Fruit fly (Drosophila melanogaster): ENCODE data around the gene senju.

DNA sequence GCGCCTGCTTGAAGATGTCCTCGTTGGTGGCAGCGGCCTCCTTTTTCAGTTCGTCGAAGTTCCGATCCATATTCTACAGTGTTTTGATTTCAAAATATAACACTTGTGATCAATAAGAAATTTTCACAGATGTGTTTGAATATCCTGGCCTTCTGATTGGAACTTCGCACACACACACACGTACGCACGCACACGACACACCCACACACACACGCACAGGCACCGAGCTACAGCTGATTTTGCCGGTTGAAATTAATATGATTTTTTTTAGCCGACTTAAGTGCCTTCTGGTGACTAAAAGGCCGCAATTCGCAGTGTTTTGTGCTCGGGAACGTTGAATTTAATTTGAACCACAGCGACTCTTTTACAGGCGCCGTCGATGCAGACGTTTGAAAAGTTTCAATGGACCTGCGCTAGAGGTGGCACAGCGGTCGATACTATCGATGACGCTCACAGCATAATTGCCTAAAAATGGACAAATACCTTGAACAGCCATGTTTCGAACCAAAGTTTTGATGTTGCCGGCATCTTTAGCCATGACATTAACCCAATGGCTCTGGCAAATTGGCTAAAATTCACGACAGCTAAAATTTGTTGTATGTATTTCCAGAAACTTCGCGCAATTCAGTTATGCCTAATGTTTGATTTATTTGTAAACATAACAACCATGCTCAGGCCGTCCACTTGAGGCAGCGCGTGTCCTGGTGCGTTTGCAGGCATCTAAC lies 43.2 kb upstream of the senju start, which contains the start of gene Rtnl1:
- TF ChIP-seq cnc (optimal IDR thresholded peaks at IDR 0.05): no peak
- no peak for TF ChIP-seq kay (GFP tag; ENCODE audit: borderline replicate concordance)
